Fruit fly (Drosophila melanogaster): Measurements from ENCODE around the gene CtsL4.

CtsL4 gene

DNA sequence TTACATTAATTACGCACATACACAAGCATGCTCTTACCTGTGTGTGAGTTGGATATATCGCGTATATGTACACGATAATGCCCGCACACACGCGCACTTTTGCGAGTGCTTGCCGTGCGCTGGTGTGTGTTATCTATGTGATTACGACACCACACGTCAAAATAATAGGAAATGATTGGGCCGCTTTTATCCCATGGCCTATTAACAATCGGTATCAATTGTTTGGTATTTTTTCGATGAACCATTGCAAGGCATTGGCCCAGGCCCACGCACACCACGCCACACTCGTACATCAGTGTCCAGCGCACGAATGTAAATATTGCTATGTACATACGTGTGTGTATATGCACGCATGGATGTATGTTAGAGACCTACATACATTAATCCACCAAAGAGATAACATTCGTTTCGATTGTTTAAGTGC lies 21.5 kb downstream of the CtsL4 start (continued):
- no peak for TF ChIP-seq ssp (GFP tag; IDR thresholded peaks at IDR 0.05)
- peak; percentile 14 for TF ChIP-seq CG10654 (GFP tag; optimal IDR thresholded peaks at IDR 0.05)
- no peak for TF ChIP-seq CG3065 (GFP tag; optimal IDR thresholded peaks at IDR 0.05)
- no peak for TF ChIP-seq CG11247 (GFP tag; IDR thresholded peaks at IDR 0.05)
- TF ChIP-seq CG13287 (GFP tag; IDR thresholded peaks at IDR 0.05; ENCODE audit: partially characterized antibody) = peak; percentile 81
- TF ChIP-seq D (optimal IDR thresholded peaks at IDR 0.05) = peak; percentile 92
- peak; percentile 31 for TF ChIP-seq D (GFP tag; optimal IDR thresholded peaks at IDR 0.05)
- TF ChIP-seq slbo (GFP tag; IDR thresholded peaks at IDR 0.05) = peak; percentile 64
- no peak for TF ChIP-seq pan (optimal IDR thresholded peaks at IDR 0.05)
- TF ChIP-seq pan (GFP tag; optimal IDR thresholded peaks at IDR 0.05 in 1 of 2, IDR thresholded peaks at IDR 0.05 in 1 of 2) = no peak
- peak; percentile 77 for TF ChIP-seq caup (GFP tag; optimal IDR thresholded peaks at IDR 0.05; ENCODE audit: severe bottlenecking)
- TF ChIP-seq Sox100B (GFP tag; optimal IDR thresholded peaks at IDR 0.05) = peak; percentile 77
- no peak for TF ChIP-seq da (GFP tag; optimal IDR thresholded peaks at IDR 0.05)
- TF ChIP-seq org-1 (GFP tag; optimal IDR thresholded peaks at IDR 0.05) = no peak
- no peak for TF ChIP-seq ham (GFP tag; IDR thresholded peaks at IDR 0.05)
- peak; percentile 70 for TF ChIP-seq CG12299 (tag; optimal IDR thresholded peaks at IDR 0.05)
- peak; percentile 24 for TF ChIP-seq disco-r (GFP tag; optimal IDR thresholded peaks at IDR 0.05)
- no peak for TF ChIP-seq cato (GFP tag; optimal IDR thresholded peaks at IDR 0.05; ENCODE audit: borderline replicate concordance)
- TF ChIP-seq CG30431 (GFP tag; optimal IDR thresholded peaks at IDR 0.05) = no peak
- TF ChIP-seq gce (GFP tag; IDR thresholded peaks at IDR 0.05) = no peak
- no peak for TF ChIP-seq chn (GFP tag; optimal IDR thresholded peaks at IDR 0.05)
- peak; percentile 24 for TF ChIP-seq Lhr (GFP tag; optimal IDR thresholded peaks at IDR 0.05)
- TF ChIP-seq CG17328 (GFP tag; IDR thresholded peaks at IDR 0.05) = peak; percentile 53
- TF ChIP-seq CG15601 (tag; optimal IDR thresholded peaks at IDR 0.05) = peak; percentile 77
- peak; percentile 30 for TF ChIP-seq CG13123 (GFP tag; optimal IDR thresholded peaks at IDR 0.05)
- peak; percentile 69 for TF ChIP-seq Asciz (GFP tag; optimal IDR thresholded peaks at IDR 0.05)
- peak; percentile 99 for TF ChIP-seq abd-A (tag; optimal IDR thresholded peaks at IDR 0.05)
- peak; percentile 15 for TF ChIP-seq ac (GFP tag; optimal IDR thresholded peaks at IDR 0.05)
- TF ChIP-seq Dad (GFP tag; optimal IDR thresholded peaks at IDR 0.05) = peak; percentile 17
- TF ChIP-seq Lim3 (GFP tag; IDR thresholded peaks at IDR 0.05) = no peak
- no peak for TF ChIP-seq CG2129 (GFP tag; IDR thresholded peaks at IDR 0.05; ENCODE audit: partially characterized antibody)
- TF ChIP-seq her (GFP tag; optimal IDR thresholded peaks at IDR 0.05) = peak; percentile 75
- TF ChIP-seq ap (GFP tag; IDR thresholded peaks at IDR 0.05) = no peak
- no peak for TF ChIP-seq Mrtf (GFP tag; IDR thresholded peaks at IDR 0.05)
- no peak for TF ChIP-seq hkb (optimal IDR thresholded peaks at IDR 0.05)
- peak; percentile 69 for TF ChIP-seq hkb (GFP tag; IDR thresholded peaks at IDR 0.05)
- TF ChIP-seq hth (optimal IDR thresholded peaks at IDR 0.05) = no peak
- peak; percentile 93 for TF ChIP-seq Med (GFP tag)
- TF ChIP-seq CG12942 (GFP tag; optimal IDR thresholded peaks at IDR 0.05) = peak; percentile 6
- TF ChIP-seq wor (GFP tag; IDR thresholded peaks at IDR 0.05) = no peak
- peak; percentile 69 for TF ChIP-seq CG2120 (GFP tag; optimal IDR thresholded peaks at IDR 0.05)
- no peak for TF ChIP-seq yki (optimal IDR thresholded peaks at IDR 0.05)
- TF ChIP-seq Hr3 (GFP tag; optimal IDR thresholded peaks at IDR 0.05) = peak; percentile 6
- TF ChIP-seq CG31441 (GFP tag; IDR thresholded peaks at IDR 0.05) = peak; percentile 49
- TF ChIP-seq HLHmδ (GFP tag; optimal IDR thresholded peaks at IDR 0.05) = peak; percentile 93
- peak; percentile 55 for TF ChIP-seq CG8089 (GFP tag; optimal IDR thresholded peaks at IDR 0.05)
- TF ChIP-seq gsb-n (tag; optimal IDR thresholded peaks at IDR 0.05) = peak; percentile 59
- no peak for TF ChIP-seq CG8765 (GFP tag; IDR thresholded peaks at IDR 0.05)
- TF ChIP-seq dan (GFP tag; IDR thresholded peaks at IDR 0.05) = no peak
- peak; percentile 82 for TF ChIP-seq CG8924 (tag; optimal IDR thresholded peaks at IDR 0.05)
- peak; percentile 74 for TF ChIP-seq MTF-1 (GFP tag; optimal IDR thresholded peaks at IDR 0.05; ENCODE audit: borderline replicate concordance)
- TF ChIP-seq CG1233 (GFP tag; optimal IDR thresholded peaks at IDR 0.05) = peak; percentile 74
- peak; percentile 67 for TF ChIP-seq D19A (tag; optimal IDR thresholded peaks at IDR 0.05)
